Fruit fly (Drosophila melanogaster): ENCODE measurements around the gene Mst27D.

The Mst27D gene

DNA sequence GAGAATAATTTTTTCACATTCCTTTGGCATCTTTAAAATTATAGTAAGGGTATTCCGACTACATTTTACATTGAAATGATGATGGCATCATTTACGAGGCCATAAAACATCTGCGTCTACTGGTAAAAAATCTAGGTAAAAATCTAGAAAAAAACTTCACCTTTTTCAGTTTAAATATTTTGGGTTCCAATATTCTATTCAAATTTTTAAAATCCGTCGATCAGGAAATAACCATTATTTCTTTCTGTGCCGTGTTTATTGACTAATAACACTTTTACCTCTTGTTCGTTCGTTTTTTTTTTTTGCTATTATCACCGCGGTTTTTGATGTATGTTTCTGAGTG lies 21.3 kb downstream of the Mst27D start (continued):
- TF ChIP-seq knrl (GFP tag; IDR thresholded peaks at IDR 0.05; ENCODE audit: partially characterized antibody) (no peak), Trl (optimal IDR thresholded peaks at IDR 0.05) (no peak), Trl (GFP tag; optimal IDR thresholded peaks at IDR 0.05) (peak; percentile 28), CG8765 (GFP tag; IDR thresholded peaks at IDR 0.05) (no peak), tap (tag; optimal IDR thresholded peaks at IDR 0.05) (peak; percentile 24), BtbVII (GFP tag; optimal IDR thresholded peaks at IDR 0.05) (peak; percentile 3), Xrp1 (GFP tag; IDR thresholded peaks at IDR 0.05) (peak; percentile 76), nerfin-2 (GFP tag; IDR thresholded peaks at IDR 0.05; ENCODE audit: partially characterized antibody) (no peak), CG14710 (tag; optimal IDR thresholded peaks at IDR 0.05) (peak; percentile 33), fd3F (GFP tag; optimal IDR thresholded peaks at IDR 0.05) (peak; percentile 7), tna (GFP tag; IDR thresholded peaks at IDR 0.05; ENCODE audit: partially characterized antibody) (no peak), CG18619 (GFP tag; optimal IDR thresholded peaks at IDR 0.05) (peak; percentile 26), Bdp1 (GFP tag; optimal IDR thresholded peaks at IDR 0.05) (peak; percentile 40), dimm (GFP tag; IDR thresholded peaks at IDR 0.05) (no peak), CG1603 (tag; optimal IDR thresholded peaks at IDR 0.05) (peak; percentile 43), CG2875 (GFP tag; optimal IDR thresholded peaks at IDR 0.05) (peak; percentile 50), row (GFP tag; IDR thresholded peaks at IDR 0.05) (peak; percentile 72), CG17361 (GFP tag; IDR thresholded peaks at IDR 0.05) (peak; percentile 54; the same call in 2 of the 3 replicates), stc (GFP tag; IDR thresholded peaks at IDR 0.05) (peak; percentile 43; the same call in 1 of the 2 replicates), CG6765 (GFP tag; optimal IDR thresholded peaks at IDR 0.05) (no peak), gsb (GFP tag; IDR thresholded peaks at IDR 0.05) (no peak), CG34224 (GFP tag; IDR thresholded peaks at IDR 0.05; ENCODE audit: partially characterized antibody) (no peak), CG4730 (GFP tag; IDR thresholded peaks at IDR 0.05) (0 out of 2 replicates have a peak, but pooled peaks have one; percentile 44), ro (GFP tag; IDR thresholded peaks at IDR 0.05) (no peak), CG10565 (GFP tag; optimal IDR thresholded peaks at IDR 0.05) (no peak), unpg (GFP tag; optimal IDR thresholded peaks at IDR 0.05) (peak; percentile 30), CG1792 (GFP tag; optimal IDR thresholded peaks at IDR 0.05) (no peak), CG33213 (GFP tag; optimal IDR thresholded peaks at IDR 0.05) (no peak), CG1602 (GFP tag; optimal IDR thresholded peaks at IDR 0.05) (peak; percentile 50), otp (GFP tag; IDR thresholded peaks at IDR 0.05) (0 out of 3 replicates have a peak, but pooled peaks have one; percentile 19), vvl (GFP tag; IDR thresholded peaks at IDR 0.05) (peak; percentile 70; the same call in 1 of the 2 replicates), H15 (GFP tag; IDR thresholded peaks at IDR 0.05) (no peak; the same call in 2 of the 3 replicates), cwo (GFP tag; optimal IDR thresholded peaks at IDR 0.05) (peak; percentile 44), tll (GFP tag; optimal IDR thresholded peaks at IDR 0.05) (no peak), Dek (tag; optimal IDR thresholded peaks at IDR 0.05) (peak; percentile 57), CrebB (tag; optimal IDR thresholded peaks at IDR 0.05) (no peak), CG32532 (GFP tag; IDR thresholded peaks at IDR 0.05) (peak; percentile 53; the same call in 1 of the 2 replicates), Pdp1 (GFP tag; optimal IDR thresholded peaks at IDR 0.05) (peak in 1 of 2 experiments; percentile 39), Eip74EF (GFP tag; optimal IDR thresholded peaks at IDR 0.05) (no peak), maf-S (GFP tag; optimal IDR thresholded peaks at IDR 0.05) (peak; percentile 48), CG6854 (GFP tag; optimal IDR thresholded peaks at IDR 0.05) (no peak), PHDP (tag; optimal IDR thresholded peaks at IDR 0.05) (peak; percentile 44), fru (optimal IDR thresholded peaks at IDR 0.05) (no peak), rib (GFP tag; IDR thresholded peaks at IDR 0.05) (no peak), sens (GFP tag) (peak; percentile 89), CG4854 (GFP tag; optimal IDR thresholded peaks at IDR 0.05) (peak; percentile 5), ssp (GFP tag; IDR thresholded peaks at IDR 0.05) (peak; percentile 41; the same call in 1 of the 2 replicates), CG4707 (GFP tag; optimal IDR thresholded peaks at IDR 0.05) (no peak), CG3838 (GFP tag; optimal IDR thresholded peaks at IDR 0.05) (no peak), ap (GFP tag; IDR thresholded peaks at IDR 0.05) (no peak), CG6813 (GFP tag; optimal IDR thresholded peaks at IDR 0.05) (peak; percentile 35)

Data from whole organism, embryonic.